Fruit fly (Drosophila melanogaster) Kc167 (cell line): Measurements from ENCODE around the gene CG15739.

ENCODE experiments used
- Myc ChIP-seq: fragments of >200 bp; optimal IDR thresholded peaks from 2 replicates; lab custom pipeline; 2017; ENCODE audit warnings: missing external identifiers
- Sin3A ChIP-seq: fragments of >200 bp; optimal IDR thresholded peaks from 2 replicates; lab custom pipeline; 2018; ENCODE audit warnings: missing external identifiers
- h ChIP-seq: fragments of >200 bp; optimal IDR thresholded peaks from 3 replicates; lab custom pipeline; 2018; ENCODE audit warnings: missing external identifiers
- insv ChIP-seq: fragments of >200 bp; optimal IDR thresholded peaks from 3 replicates; lab custom pipeline; 2018; ENCODE audit warnings: missing external identifiers
- psq ChIP-seq: fragments of >200 bp; optimal IDR thresholded peaks from 2 replicates; lab custom pipeline; 2017; ENCODE audit warnings: missing external identifiers
- ttk ChIP-seq: sonication (Bioruptor generic); optimal IDR thresholded peaks from 2 replicates; lab custom pipeline; 2017; ENCODE audit warnings: missing external identifiers

Gene CG15739

dm6 chrX:11920959-11921358, 47.8 kb downstream of the CG15739 start:
- TF ChIP-seq psq (lab: Kevin White, UChicago) (no peak), h (lab: Kevin White, UChicago) (no peak), Myc (no peak), ttk (lab: Kevin White, UChicago) (no peak), insv (no peak), Sin3A (no peak)

DNA sequence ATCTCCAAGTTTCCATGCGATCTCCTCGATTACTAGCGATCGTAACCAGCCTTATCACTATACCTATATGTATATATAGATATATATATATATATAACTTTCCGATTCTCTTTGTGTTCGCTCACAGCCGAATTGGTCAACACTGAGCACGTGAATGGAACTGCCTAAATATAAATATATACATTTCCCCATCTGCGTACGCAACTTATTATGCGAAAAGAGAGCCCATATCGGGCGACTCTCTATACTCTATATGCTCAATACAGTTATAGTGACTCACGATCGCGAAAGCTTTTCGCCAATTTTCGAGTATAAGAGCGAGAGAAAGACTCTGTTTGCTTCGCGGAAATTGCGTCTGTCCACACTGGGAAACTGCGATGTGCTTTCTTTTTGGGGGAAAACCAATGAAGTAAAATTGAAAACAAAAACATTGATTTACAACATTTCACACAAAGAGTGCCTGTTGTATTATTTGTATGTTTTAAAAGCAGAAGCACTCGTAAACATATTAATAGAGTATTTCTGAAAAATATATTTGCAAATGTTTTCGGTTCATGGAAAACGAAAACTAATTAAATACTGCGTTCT, 49.6 kb downstream of the CG15739 start:
- TF ChIP-seq Sin3A (no peak), h (lab: Kevin White, UChicago) (no peak), insv (no peak), psq (lab: Kevin White, UChicago) (no peak), ttk (lab: Kevin White, UChicago) (no peak)

dm6 chrX:11923698-11924097, 50.6 kb downstream of the CG15739 start:
- TF ChIP-seq psq (lab: Kevin White, UChicago) (no peak), insv (no peak), h (lab: Kevin White, UChicago) (no peak), ttk (lab: Kevin White, UChicago) (no peak), Myc (no peak), Sin3A (no peak)

DNA sequence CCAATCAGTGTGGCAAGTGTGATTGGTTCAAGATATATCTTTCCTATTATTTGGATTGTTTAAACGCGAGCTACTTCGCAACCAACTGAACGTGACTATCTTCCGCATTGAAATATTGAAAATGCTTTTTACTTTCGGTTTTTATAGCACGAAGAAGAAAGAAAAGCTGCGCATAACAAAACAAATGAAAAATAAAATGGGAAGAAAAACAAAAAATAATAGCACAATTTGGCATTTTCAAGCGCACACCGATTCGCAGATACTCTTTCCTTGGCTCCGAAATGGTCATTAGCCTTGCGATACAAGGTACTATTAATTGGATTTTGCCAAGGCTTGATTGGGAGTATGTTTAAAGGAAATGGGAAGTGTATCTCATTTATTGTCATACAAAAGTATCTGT, 51.4 kb downstream of the CG15739 start, which contains the start of gene Sclp:
Sclp (minus strand) TSS at position 101 of the 400 bp plus-strand sequence.
- TF ChIP-seq insv: no peak
- no peak for TF ChIP-seq psq (lab: Kevin White, UChicago)
- TF ChIP-seq Sin3A: no peak
- TF ChIP-seq ttk (lab: Kevin White, UChicago): no peak
- no peak for TF ChIP-seq h (lab: Kevin White, UChicago)
- TF ChIP-seq Myc: no peak
